Worm (Caenorhabditis elegans) whole organism, early embryonic: Measurements from ENCODE around the gene F56D5.9.

Experiments
- B0310.2 ChIP-seq: sonication (generic microtip); optimal IDR thresholded peaks from 2 replicates; lab custom pipeline; 2016; ENCODE audit warnings: mild to moderate bottlenecking, missing genetic modification characterization, missing compliant biosample characterization
- F13C5.2 ChIP-seq: sonication (generic microtip); optimal IDR thresholded peaks from 2 replicates; lab custom pipeline; 2017; ENCODE audit warnings: mild to moderate bottlenecking, missing genetic modification characterization, inconsistent platforms, missing compliant biosample characterization
- aly-1 ChIP-seq: sonication (generic microtip); optimal IDR thresholded peaks from 2 replicates; lab custom pipeline; 2016; ENCODE audit warnings: missing genetic modification characterization, missing compliant biosample characterization
- ama-1 ChIP-seq: fragments of 150-350 bp; optimal IDR thresholded peaks from 2 replicates; lab custom pipeline; 2014
- ceh-13 ChIP-seq: fragments of 200-800 bp; sonication (Bioruptor generic); optimal IDR thresholded peaks from 2 replicates; lab custom pipeline; 2018; ENCODE audit warnings: mild to moderate bottlenecking, missing genetic modification characterization, missing compliant biosample characterization
- ceh-36 ChIP-seq: sonication (generic microtip); optimal IDR thresholded peaks from 2 replicates; lab custom pipeline; 2016; ENCODE audit warnings: missing genetic modification characterization, inconsistent platforms, missing compliant biosample characterization
- ets-7 ChIP-seq: sonication (generic microtip); optimal IDR thresholded peaks from 2 replicates; lab custom pipeline; 2016; ENCODE audit warnings: missing genotype, missing genetic modification characterization, missing compliant biosample characterization
- flt-1 ChIP-seq: fragments of 200-800 bp; sonication (Bioruptor generic); IDR thresholded peaks from 2 replicates; pipeline ENCODE4 v1.3.6; 2022; ENCODE audit warnings: missing genetic modification characterization, missing compliant biosample characterization
- hmbx-1 ChIP-seq: sonication (generic microtip); optimal IDR thresholded peaks from 2 replicates; lab custom pipeline; 2016; ENCODE audit warnings: mild to moderate bottlenecking, missing genetic modification characterization, missing compliant biosample characterization
- hmg-4 ChIP-seq: fragments of 200-800 bp; sonication (Bioruptor generic); optimal IDR thresholded peaks from 2 replicates; lab custom pipeline; 2018; ENCODE audit warnings: mild to moderate bottlenecking, missing genetic modification characterization, missing compliant biosample characterization
- hnd-1 ChIP-seq: sonication (generic microtip); optimal IDR thresholded peaks from 2 replicates; lab custom pipeline; 2016; ENCODE audit warnings: missing genetic modification characterization, missing compliant biosample characterization
- pes-1 ChIP-seq: fragments of 200-800 bp; sonication (Bioruptor generic); IDR thresholded peaks from 2 replicates; pipeline ENCODE4 v1.3.6; 2022; ENCODE audit warnings: missing genetic modification reagents, missing genetic modification characterization, missing compliant biosample characterization
- scrt-1 ChIP-seq: fragments of 200-800 bp; sonication (Bioruptor generic); IDR thresholded peaks from 2 replicates; pipeline ENCODE4 v1.3.6; 2022; ENCODE audit warnings: missing genetic modification characterization, missing compliant biosample characterization
- sea-1 ChIP-seq: fragments of 200-800 bp; sonication (Bioruptor generic); conservative IDR thresholded peaks from 2 replicates; pipeline ENCODE4 v1.3.6; 2022; ENCODE audit warnings: missing genetic modification characterization, missing compliant biosample characterization
- tbx-11 ChIP-seq: fragments of 200-800 bp; sonication (Bioruptor generic); IDR thresholded peaks from 2 replicates; pipeline ENCODE4 v1.3.6; 2022; ENCODE audit warnings: missing genetic modification characterization, missing compliant biosample characterization
- tbx-37 ChIP-seq: fragments of 200-800 bp; sonication (Bioruptor generic); conservative IDR thresholded peaks from 2 replicates; pipeline ENCODE4 v1.3.6; 2022; ENCODE audit warnings: missing genetic modification reagents, missing genetic modification characterization, missing compliant biosample characterization
- tra-4 ChIP-seq: sonication (generic microtip); optimal IDR thresholded peaks from 2 replicates; lab custom pipeline; 2017; ENCODE audit warnings: missing genetic modification characterization, missing compliant biosample characterization

Gene F56D5.9

ce11 chrIV:9438753-9439152 lies 16.4 kb upstream of the F56D5.9 start:
- no peak for TF ChIP-seq F13C5.2 (tag; lab: Kevin White, UChicago)
- no peak for TF ChIP-seq hmbx-1
- no peak for TF ChIP-seq flt-1 (GFP tag; lab: Robert Waterston, UW)
- no peak for TF ChIP-seq ets-7 (tag; lab: Kevin White, UChicago)
- TF ChIP-seq scrt-1 = no peak
- TF ChIP-seq tbx-11 (GFP tag; lab: Robert Waterston, UW) = no peak
- TF ChIP-seq aly-1 (tag; lab: Kevin White, UChicago) = no peak
- TF ChIP-seq ceh-13 (GFP tag; lab: Kevin White, UChicago) = no peak
- TF ChIP-seq hmg-4 (GFP tag; lab: Kevin White, UChicago) = no peak
- TF ChIP-seq hnd-1 = no peak
- no peak for TF ChIP-seq pes-1
- TF ChIP-seq ama-1 (lab: Kevin White, UChicago) = no peak
- no peak for TF ChIP-seq tra-4 (tag; lab: Kevin White, UChicago)

DNA sequence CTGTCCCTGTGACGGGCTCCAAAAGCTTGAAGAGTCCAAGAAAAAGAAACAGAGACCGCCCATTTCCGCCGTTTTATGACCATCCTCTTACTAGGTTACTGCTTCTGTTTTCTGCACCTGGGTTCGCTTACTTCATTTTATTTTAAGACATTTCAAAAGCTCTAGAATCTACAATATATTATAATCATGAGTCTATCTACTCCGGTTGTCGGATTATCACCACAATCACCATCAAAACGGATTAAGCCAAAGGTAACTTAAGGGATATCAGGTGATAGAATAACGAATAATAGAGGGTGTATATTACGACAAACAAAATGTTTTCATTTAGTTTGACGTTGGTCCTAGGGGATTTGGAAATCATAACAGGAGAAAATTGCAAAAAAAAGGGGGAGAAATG lies 10.0 kb upstream of the F56D5.9 start:
- TF ChIP-seq scrt-1 (no peak), ceh-36 (tag; lab: Kevin White, UChicago) (no peak), hnd-1 (no peak)

ce11 chrIV:9427959-9428358 lies 5.7 kb upstream of the F56D5.9 start, which contains the start of gene F59B8.1:
Gene F59B8.1, plus strand, starts transcription at chrIV:9428259.
- no peak for TF ChIP-seq ama-1 (lab: Kevin White, UChicago)
- TF ChIP-seq pes-1 = no peak
- TF ChIP-seq hmg-4 (GFP tag; lab: Kevin White, UChicago) = no peak
- TF ChIP-seq hmbx-1 = no peak
- no peak for TF ChIP-seq sea-1
- no peak for TF ChIP-seq aly-1 (tag; lab: Kevin White, UChicago)
- TF ChIP-seq scrt-1 = no peak
- TF ChIP-seq B0310.2 = no peak
- TF ChIP-seq tbx-37 (GFP tag; lab: Robert Waterston, UW) = no peak
- no peak for TF ChIP-seq ets-7 (tag; lab: Kevin White, UChicago)
- no peak for TF ChIP-seq ceh-13 (GFP tag; lab: Kevin White, UChicago)
- no peak for TF ChIP-seq flt-1 (GFP tag; lab: Robert Waterston, UW)
- no peak for TF ChIP-seq tbx-11 (GFP tag; lab: Robert Waterston, UW)
- TF ChIP-seq tra-4 (tag; lab: Kevin White, UChicago) = no peak
- no peak for TF ChIP-seq hnd-1

ce11 chrIV:9423095-9423494 lies 787 bp upstream of the F56D5.9 start, which contains the start of gene srxa-2:
Gene srxa-2, plus strand, starts transcription at chrIV:9423395.
- no peak for TF ChIP-seq ceh-13 (GFP tag; lab: Kevin White, UChicago)
- TF ChIP-seq scrt-1 = no peak
- TF ChIP-seq aly-1 (tag; lab: Kevin White, UChicago) = no peak
- TF ChIP-seq F13C5.2 (tag; lab: Kevin White, UChicago) = no peak
- TF ChIP-seq tra-4 (tag; lab: Kevin White, UChicago) = no peak
- TF ChIP-seq hmbx-1 = no peak
- no peak for TF ChIP-seq ceh-36 (tag; lab: Kevin White, UChicago)
- TF ChIP-seq flt-1 (GFP tag; lab: Robert Waterston, UW) = no peak

ce11 chrIV:9408004-9408403 lies 14.3 kb downstream of the F56D5.9 start, which contains the start of gene F56D5.5:
Gene F56D5.5, minus strand, starts transcription at chrIV:9408104.
- no peak for TF ChIP-seq flt-1 (GFP tag; lab: Robert Waterston, UW)
- TF ChIP-seq B0310.2 = no peak
- TF ChIP-seq tbx-11 (GFP tag; lab: Robert Waterston, UW) = no peak
- no peak for TF ChIP-seq hmg-4 (GFP tag; lab: Kevin White, UChicago)
- TF ChIP-seq pes-1 = no peak
- no peak for TF ChIP-seq F13C5.2 (tag; lab: Kevin White, UChicago)
- TF ChIP-seq hnd-1 = no peak
- TF ChIP-seq aly-1 (tag; lab: Kevin White, UChicago) = no peak
- TF ChIP-seq ceh-36 (tag; lab: Kevin White, UChicago) = no peak
- TF ChIP-seq ets-7 (tag; lab: Kevin White, UChicago) = no peak
- no peak for TF ChIP-seq sea-1
- no peak for TF ChIP-seq hmbx-1

DNA sequence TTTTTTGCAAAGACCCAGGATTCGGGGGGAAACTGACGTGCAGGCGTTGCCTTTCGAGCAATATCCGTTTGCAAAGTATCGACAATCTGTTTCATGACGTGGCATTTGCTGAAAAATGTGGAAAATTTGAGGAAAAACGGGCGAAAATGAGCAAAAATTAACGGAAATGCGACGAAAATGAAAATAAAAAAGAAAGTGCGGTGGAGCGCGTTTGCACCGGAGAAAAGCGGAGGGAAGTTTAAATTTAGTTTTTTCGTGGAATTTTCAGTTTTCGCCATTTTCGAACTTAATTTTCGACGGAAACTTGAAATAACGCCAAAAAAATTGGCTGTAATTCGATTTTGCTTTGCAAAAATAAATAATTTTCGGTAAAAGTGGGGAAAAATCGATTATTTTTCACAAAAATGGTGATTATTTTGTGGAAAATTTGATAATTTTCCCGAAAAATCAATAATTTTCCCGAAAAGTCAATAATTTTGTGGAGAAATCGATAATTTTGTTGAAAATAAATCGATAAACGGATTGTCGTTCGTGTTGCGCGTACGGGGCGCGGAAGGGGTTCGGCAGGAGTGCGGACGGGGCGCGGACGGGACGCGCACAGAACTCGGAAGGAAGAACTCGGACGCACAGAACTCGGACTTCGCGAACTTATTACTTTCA lies 18.4 kb downstream of the F56D5.9 start:
- TF ChIP-seq tra-4 (tag; lab: Kevin White, UChicago) = no peak
- TF ChIP-seq F13C5.2 (tag; lab: Kevin White, UChicago) = no peak
- TF ChIP-seq ceh-36 (tag; lab: Kevin White, UChicago) = no peak
- TF ChIP-seq sea-1 = no peak
- no peak for TF ChIP-seq hmbx-1

DNA sequence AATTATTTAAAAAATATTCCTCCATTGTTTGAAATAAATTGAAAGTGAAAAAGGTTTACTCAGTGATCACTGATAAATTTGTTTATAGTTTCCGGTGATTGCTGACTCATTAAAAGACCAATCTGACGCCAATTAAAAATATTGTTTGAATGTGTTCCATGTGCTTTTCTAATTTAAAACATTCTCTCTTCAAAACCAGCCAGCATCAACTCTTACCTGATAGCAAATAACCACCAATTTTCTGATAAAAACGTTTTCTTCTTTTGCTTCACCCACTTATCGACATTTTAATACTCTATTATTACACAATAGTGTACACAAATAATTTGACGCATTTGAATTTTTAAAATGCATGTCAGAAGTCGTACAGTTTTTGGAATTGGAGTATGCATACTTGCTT lies 20.6 kb downstream of the F56D5.9 start, which contains the start of gene F56D5.6:
TSS of gene F56D5.6 (plus strand) at position 208 of the 400 bp plus-strand sequence.
- TF ChIP-seq ets-7 (tag; lab: Kevin White, UChicago) (no peak), ceh-36 (tag; lab: Kevin White, UChicago) (no peak), hnd-1 (no peak), ceh-13 (GFP tag; lab: Kevin White, UChicago) (no peak), ama-1 (lab: Kevin White, UChicago) (no peak), F13C5.2 (tag; lab: Kevin White, UChicago) (no peak), tbx-11 (GFP tag; lab: Robert Waterston, UW) (no peak), flt-1 (GFP tag; lab: Robert Waterston, UW) (no peak), scrt-1 (no peak), hmg-4 (GFP tag; lab: Kevin White, UChicago) (no peak), pes-1 (no peak), tbx-37 (GFP tag; lab: Robert Waterston, UW) (no peak), aly-1 (tag; lab: Kevin White, UChicago) (no peak), B0310.2 (no peak), hmbx-1 (no peak), tra-4 (tag; lab: Kevin White, UChicago) (no peak), sea-1 (no peak)

DNA sequence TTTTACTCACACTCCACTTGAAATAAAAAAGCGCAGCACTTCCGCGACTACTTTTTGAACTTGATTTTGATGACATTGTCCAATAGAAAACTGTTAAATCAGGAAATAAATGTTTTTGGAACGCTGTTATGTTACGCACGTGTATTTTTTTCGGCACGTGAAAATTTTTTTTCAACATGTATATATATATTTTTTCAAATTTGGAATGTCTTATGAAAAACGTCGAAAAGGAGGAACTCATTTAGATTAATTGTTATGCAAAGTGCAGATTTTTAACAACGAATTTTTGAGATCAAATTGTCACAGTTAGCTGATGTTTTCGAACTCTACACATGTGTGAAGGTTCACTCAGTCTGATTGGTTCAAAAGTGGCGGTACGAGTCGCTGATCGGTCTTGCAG lies 23.8 kb downstream of the F56D5.9 start, which contains the start of gene F56D5.2:
TSS of gene F56D5.2 (minus strand) at position 101 of the 400 bp plus-strand sequence.
- TF ChIP-seq aly-1 (tag; lab: Kevin White, UChicago) (no peak), tbx-37 (GFP tag; lab: Robert Waterston, UW) (no peak), tbx-11 (GFP tag; lab: Robert Waterston, UW) (no peak), ceh-36 (tag; lab: Kevin White, UChicago) (no peak)
